Fruit fly (Drosophila melanogaster) whole organism: Measurements from ENCODE around the gene Ets21C.

Experiments
- CG8478 ChIP-seq: fragments of >200 bp; optimal IDR thresholded peaks from 2 replicates; lab custom pipeline; 2018; ENCODE audit warnings: inconsistent platforms
- Dll ChIP-seq: fragments of >200 bp; optimal IDR thresholded peaks from 2 replicates; lab custom pipeline; 2017
- EcR ChIP-seq, 2 experiments: fragments of >200 bp; optimal IDR thresholded peaks; 2 replicates each; lab custom pipeline; 2017; ENCODE audit warnings: missing biosample characterization in 2 of 2, missing genetic modification characterization in 2 of 2, missing genetic modification reagents in 2 of 2
- pan ChIP-seq: fragments of >200 bp; optimal IDR thresholded peaks from 2 replicates; lab custom pipeline; 2017
- psq ChIP-seq: fragments of >200 bp; optimal IDR thresholded peaks from 2 replicates; lab custom pipeline; 2017
- usp ChIP-seq: fragments of >200 bp; optimal IDR thresholded peaks from 2 replicates; lab custom pipeline; 2017; ENCODE audit warnings: missing biosample characterization, missing genetic modification characterization, mixed read lengths

The Ets21C gene

dm6 chr2L:552432-552929, at the start of gene Ets21C:
Gene Ets21C (minus strand): TSS chr2L:552923.
- no peak for TF ChIP-seq CG8478 (lab: Kevin White, UChicago)
- peak; percentile 83 for TF ChIP-seq Dll (lab: Kevin White, UChicago)

- no peak for TF ChIP-seq CG8478 (lab: Kevin White, UChicago)
- TF ChIP-seq Dll (lab: Kevin White, UChicago), result no peak
- no peak for TF ChIP-seq pan (lab: Kevin White, UChicago)
- TF ChIP-seq psq, result no peak
- TF ChIP-seq EcR (GFP tag; optimal IDR thresholded peaks at IDR 0.05; lab: Kevin White, UChicago), result no peak
- no peak for TF ChIP-seq usp (GFP tag; lab: Kevin White, UChicago)
These were observed 49.7 kb upstream of the Ets21C start, which contains the start of gene CG13689 for dm6 chr2L:602439-602879. Gene CG13689 (plus strand): TSS chr2L:602813.

- no peak for TF ChIP-seq psq
- TF ChIP-seq Dll (lab: Kevin White, UChicago), result no peak
- no peak for TF ChIP-seq usp (GFP tag; lab: Kevin White, UChicago)
- TF ChIP-seq pan (lab: Kevin White, UChicago), result no peak
- TF ChIP-seq EcR (GFP tag; optimal IDR thresholded peaks at IDR 0.05; lab: Kevin White, UChicago), result no peak
- no peak for TF ChIP-seq CG8478 (lab: Kevin White, UChicago)
These were observed 49.1 kb upstream of the Ets21C start for dm6 chr2L:601848-602247.

- TF ChIP-seq pan (lab: Kevin White, UChicago), result no peak
These were observed 45.0 kb upstream of the Ets21C start for dm6 chr2L:597771-598170.

dm6 chr2L:594635-595384, 42.1 kb upstream of the Ets21C start, which contains the start of gene Gsc:
Gene Gsc (minus strand): TSS chr2L:594685.
- TF ChIP-seq EcR (GFP tag; optimal IDR thresholded peaks at IDR 0.05; lab: Kevin White, UChicago), result no peak
- no peak for TF ChIP-seq usp (GFP tag; lab: Kevin White, UChicago)
- no peak for TF ChIP-seq pan (lab: Kevin White, UChicago)
- no peak for TF ChIP-seq psq

- no peak for TF ChIP-seq CG8478 (lab: Kevin White, UChicago)
These were observed 41.3 kb upstream of the Ets21C start for dm6 chr2L:594048-594447.

dm6 chr2L:591511-591910, 38.8 kb upstream of the Ets21C start:
- TF ChIP-seq usp (GFP tag; lab: Kevin White, UChicago) (no peak), EcR (GFP tag; optimal IDR thresholded peaks at IDR 0.05; lab: Kevin White, UChicago) (no peak), CG8478 (lab: Kevin White, UChicago) (no peak)

dm6 chr2L:585268-585667, 32.5 kb upstream of the Ets21C start:
- TF ChIP-seq CG8478 (lab: Kevin White, UChicago), result no peak

- no peak for TF ChIP-seq usp (GFP tag; lab: Kevin White, UChicago)
- TF ChIP-seq CG8478 (lab: Kevin White, UChicago), result no peak
- TF ChIP-seq EcR (GFP tag; optimal IDR thresholded peaks at IDR 0.05; lab: Kevin White, UChicago), result no peak
- no peak for TF ChIP-seq pan (lab: Kevin White, UChicago)
- TF ChIP-seq psq, result no peak
- TF ChIP-seq Dll (lab: Kevin White, UChicago), result no peak
These were observed 24.5 kb upstream of the Ets21C start, which contains the start of gene Pph13 for dm6 chr2L:577186-577585. Gene Pph13 (plus strand): TSS chr2L:577486.

- TF ChIP-seq pan (lab: Kevin White, UChicago), result no peak
- no peak for TF ChIP-seq EcR (GFP tag; optimal IDR thresholded peaks at IDR 0.05; lab: Kevin White, UChicago)
These were observed 23.9 kb upstream of the Ets21C start, which contains the start of gene Ptth for dm6 chr2L:576559-577184. Gene Ptth (minus strand): TSS chr2L:576896.

dm6 chr2L:574226-574625, 21.5 kb upstream of the Ets21C start, which contains the start of the genes Ipk2 and cold:
Gene Ipk2 (minus strand): TSS chr2L:574264.
Gene cold (plus strand): TSS chr2L:574291.
- TF ChIP-seq pan (lab: Kevin White, UChicago) (no peak), psq (no peak), EcR (GFP tag; optimal IDR thresholded peaks at IDR 0.05; lab: Kevin White, UChicago) (no peak), CG8478 (lab: Kevin White, UChicago) (no peak), Dll (lab: Kevin White, UChicago) (no peak), usp (GFP tag; lab: Kevin White, UChicago) (no peak)

- no peak for TF ChIP-seq Dll (lab: Kevin White, UChicago)
- TF ChIP-seq EcR (GFP tag; optimal IDR thresholded peaks at IDR 0.05; lab: Kevin White, UChicago), result no peak
- TF ChIP-seq pan (lab: Kevin White, UChicago), result no peak
- no peak for TF ChIP-seq psq
- TF ChIP-seq usp (GFP tag; lab: Kevin White, UChicago), result no peak
- no peak for TF ChIP-seq CG8478 (lab: Kevin White, UChicago)
These were observed 15.3 kb upstream of the Ets21C start, which contains the start of the genes Nle and Sf3b1 for dm6 chr2L:568030-568429. Gene Nle (minus strand): TSS chr2L:568121. Gene Sf3b1 (plus strand): TSS chr2L:568340.
